Fruit fly (Drosophila melanogaster) whole organism, prepupa: ENCODE results near the gene CtsB.
A peak's percentile ranks its signal among the peaks of the same experiment; 100 is the strongest.

Experiments
- Blimp-1 ChIP-seq: fragments of 200-800 bp; sonication (Bioruptor generic); optimal IDR thresholded peaks from 3 replicates; lab custom pipeline; 2017; ENCODE audit warnings: missing biosample characterization, missing genetic modification characterization, mild to moderate bottlenecking, moderate library complexity, missing genetic modification reagents
- CG10631 ChIP-seq: fragments of 200-800 bp; sonication (Bioruptor generic); optimal IDR thresholded peaks from 2 replicates; lab custom pipeline; 2016; ENCODE audit warnings: missing biosample characterization, missing genetic modification characterization
- CG1621 ChIP-seq: fragments of 200-800 bp; sonication (Bioruptor generic); optimal IDR thresholded peaks from 3 replicates; lab custom pipeline; 2018; ENCODE audit warnings: missing biosample characterization, mild to moderate bottlenecking, missing genetic modification characterization
- CG16779 ChIP-seq: fragments of 200-800 bp; sonication (Bioruptor generic); optimal IDR thresholded peaks from 3 replicates; lab custom pipeline; 2017; ENCODE audit warnings: missing biosample characterization, mild to moderate bottlenecking, missing genetic modification characterization
- CG3032 ChIP-seq: fragments of 200-800 bp; optimal IDR thresholded peaks from 2 replicates; lab custom pipeline; 2019; ENCODE audit warnings: missing biosample characterization, mild to moderate bottlenecking, missing genetic modification characterization, moderate library complexity
- CG32006 ChIP-seq: fragments of 200-800 bp; sonication (Bioruptor generic); optimal IDR thresholded peaks from 3 replicates; lab custom pipeline; 2017; ENCODE audit warnings: missing biosample characterization, mild to moderate bottlenecking, missing genetic modification characterization
- CG3919 ChIP-seq: fragments of 200-800 bp; sonication (Bioruptor generic); optimal IDR thresholded peaks from 3 replicates; lab custom pipeline; 2016; ENCODE audit warnings: missing biosample characterization, missing genetic modification characterization
- CG6163 ChIP-seq: fragments of 200-800 bp; sonication (Bioruptor generic); IDR thresholded peaks from 3 replicates; pipeline ENCODE4 v1.3.6; 2022; ENCODE audit warnings: missing biosample characterization, missing genetic modification characterization
- CG6276 ChIP-seq: fragments of 200-800 bp; sonication (Bioruptor generic); optimal IDR thresholded peaks from 2 replicates; lab custom pipeline; 2017; ENCODE audit warnings: missing biosample characterization, mild to moderate bottlenecking, missing genetic modification characterization
- CG6792 ChIP-seq: fragments of 200-800 bp; sonication (Bioruptor generic); optimal IDR thresholded peaks from 3 replicates; lab custom pipeline; 2016; ENCODE audit warnings: missing biosample characterization, missing genetic modification characterization
- CG6808 ChIP-seq: fragments of 200-800 bp; sonication (Bioruptor generic); optimal IDR thresholded peaks from 3 replicates; lab custom pipeline; 2017; ENCODE audit warnings: missing biosample characterization, missing genetic modification characterization, mild to moderate bottlenecking, moderate library complexity, missing genetic modification reagents
- CG6854 ChIP-seq: fragments of 200-800 bp; sonication (Bioruptor generic); optimal IDR thresholded peaks from 2 replicates; lab custom pipeline; 2017; ENCODE audit warnings: missing biosample characterization, mild to moderate bottlenecking, missing genetic modification characterization
- CG8119 ChIP-seq: fragments of 200-800 bp; sonication (Bioruptor generic); IDR thresholded peaks from 3 replicates; pipeline ENCODE4 v1.3.6; 2022; ENCODE audit warnings: missing biosample characterization, missing genetic modification characterization
- CG8319 ChIP-seq: fragments of 200-800 bp; sonication (Bioruptor generic); optimal IDR thresholded peaks from 3 replicates; lab custom pipeline; 2016; ENCODE audit warnings: missing biosample characterization, missing genetic modification characterization
- CG9139 ChIP-seq: fragments of 200-800 bp; sonication (Bioruptor generic); optimal IDR thresholded peaks from 3 replicates; lab custom pipeline; 2017; ENCODE audit warnings: missing biosample characterization, mild to moderate bottlenecking, missing genetic modification characterization
- Eip78C ChIP-seq: fragments of 200-800 bp; sonication (Bioruptor generic); peaks from one replicate; lab custom pipeline; 2016; ENCODE audit warnings: missing biosample characterization, missing genetic modification characterization
- Ets21C ChIP-seq: fragments of 200-800 bp; sonication (Bioruptor generic); optimal IDR thresholded peaks from 3 replicates; lab custom pipeline; 2016; ENCODE audit warnings: missing biosample characterization, missing genetic modification characterization
- Ets96B ChIP-seq: fragments of 200-800 bp; optimal IDR thresholded peaks from 2 replicates; lab custom pipeline; 2019; ENCODE audit warnings: missing biosample characterization, mild to moderate bottlenecking, missing genetic modification characterization, moderate library complexity
- Gug ChIP-seq: fragments of 200-800 bp; sonication (Bioruptor generic); IDR thresholded peaks from 2 replicates; pipeline ENCODE4 v1.3.6; 2022; ENCODE audit warnings: missing biosample characterization, missing genetic modification characterization
- Hr39 ChIP-seq: fragments of 200-800 bp; sonication (Bioruptor generic); optimal IDR thresholded peaks from 2 replicates; lab custom pipeline; 2016; ENCODE audit warnings: missing biosample characterization, missing genetic modification characterization
- Lpt ChIP-seq: fragments of 200-800 bp; sonication (Bioruptor generic); optimal IDR thresholded peaks from 3 replicates; lab custom pipeline; 2016; ENCODE audit warnings: missing biosample characterization, missing genetic modification characterization
- OdsH ChIP-seq: fragments of 200-800 bp; sonication (Bioruptor generic); optimal IDR thresholded peaks from 3 replicates; lab custom pipeline; 2016; ENCODE audit warnings: missing biosample characterization, missing genetic modification characterization
- Sox14 ChIP-seq: fragments of 200-800 bp; sonication (Bioruptor generic); optimal IDR thresholded peaks from 3 replicates; lab custom pipeline; 2016; ENCODE audit warnings: missing biosample characterization, missing genetic modification characterization
- Sox15 ChIP-seq: fragments of 200-800 bp; sonication (Bioruptor generic); optimal IDR thresholded peaks from 3 replicates; lab custom pipeline; 2016; ENCODE audit warnings: missing biosample characterization, missing genetic modification characterization
- achi ChIP-seq: fragments of 200-800 bp; sonication (Bioruptor generic); optimal IDR thresholded peaks from 3 replicates; lab custom pipeline; 2016; ENCODE audit warnings: missing biosample characterization, missing genetic modification characterization
- acj6 ChIP-seq: fragments of 200-800 bp; sonication (Bioruptor generic); optimal IDR thresholded peaks from 3 replicates; lab custom pipeline; 2016; ENCODE audit warnings: missing biosample characterization, missing genetic modification characterization
- cyc ChIP-seq: fragments of 200-800 bp; sonication (Bioruptor generic); optimal IDR thresholded peaks from 3 replicates; lab custom pipeline; 2016; ENCODE audit warnings: missing biosample characterization, missing genetic modification characterization
- dac ChIP-seq: fragments of 200-800 bp; sonication (Bioruptor generic); optimal IDR thresholded peaks from 2 replicates; lab custom pipeline; 2017; ENCODE audit warnings: missing biosample characterization, mild to moderate bottlenecking, missing genetic modification characterization
- dsx ChIP-seq: fragments of 200-800 bp; optimal IDR thresholded peaks from 3 replicates; lab custom pipeline; 2019; ENCODE audit warnings: missing biosample characterization, mild to moderate bottlenecking, missing genetic modification characterization, moderate library complexity; ENCODE audit not compliant: poor library complexity, severe bottlenecking
- eg ChIP-seq: fragments of 200-800 bp; sonication (Bioruptor generic); IDR thresholded peaks from 3 replicates; pipeline ENCODE4 v1.3.6; 2022; ENCODE audit warnings: missing biosample characterization, missing genetic modification characterization
- esn ChIP-seq: fragments of 200-800 bp; sonication (Bioruptor generic); optimal IDR thresholded peaks from 2 replicates; lab custom pipeline; 2016; ENCODE audit warnings: missing biosample characterization, mild to moderate bottlenecking, missing genetic modification characterization, moderate library complexity
- fd59A ChIP-seq: fragments of 200-800 bp; sonication (Bioruptor generic); optimal IDR thresholded peaks from 2 replicates; lab custom pipeline; 2017; ENCODE audit warnings: missing biosample characterization, mild to moderate bottlenecking, missing genetic modification characterization, missing genetic modification reagents
- lz ChIP-seq: fragments of 200-800 bp; sonication (Bioruptor generic); optimal IDR thresholded peaks from 3 replicates; lab custom pipeline; 2016; ENCODE audit warnings: missing biosample characterization, missing genetic modification characterization
- net ChIP-seq: fragments of 200-800 bp; sonication (Bioruptor generic); optimal IDR thresholded peaks from 3 replicates; lab custom pipeline; 2016; ENCODE audit warnings: missing biosample characterization, missing genetic modification characterization
- pdm3 ChIP-seq: fragments of 200-800 bp; sonication (Bioruptor generic); optimal IDR thresholded peaks from 3 replicates; lab custom pipeline; 2016; ENCODE audit warnings: missing biosample characterization, missing genetic modification characterization
- salr ChIP-seq, 2 experiments: fragments of 200-800 bp; sonication (Bioruptor generic); optimal IDR thresholded peaks; 3 replicates each; lab custom pipeline; 2016 to 2018; ENCODE audit warnings: missing biosample characterization in 2 of 2, missing genetic modification characterization in 2 of 2, mild to moderate bottlenecking in 1 of 2
- ss ChIP-seq, 2 experiments: fragments of 200-800 bp; sonication (Bioruptor generic); optimal IDR thresholded peaks; 2 replicates in 1 of 2; 3 replicates in 1 of 2; lab custom pipeline; 2017 to 2018; ENCODE audit warnings: mild to moderate bottlenecking in 2 of 2, missing biosample characterization in 2 of 2, missing genetic modification characterization in 2 of 2, moderate library complexity in 1 of 2
- svp ChIP-seq: fragments of 200-800 bp; sonication (Bioruptor generic); peaks from one replicate; lab custom pipeline; 2016; ENCODE audit warnings: missing biosample characterization, missing genetic modification characterization
- vri ChIP-seq: fragments of 200-800 bp; sonication (Bioruptor generic); optimal IDR thresholded peaks from 3 replicates; lab custom pipeline; 2016; ENCODE audit warnings: missing biosample characterization, mild to moderate bottlenecking, missing genetic modification characterization

CtsB gene

DNA sequence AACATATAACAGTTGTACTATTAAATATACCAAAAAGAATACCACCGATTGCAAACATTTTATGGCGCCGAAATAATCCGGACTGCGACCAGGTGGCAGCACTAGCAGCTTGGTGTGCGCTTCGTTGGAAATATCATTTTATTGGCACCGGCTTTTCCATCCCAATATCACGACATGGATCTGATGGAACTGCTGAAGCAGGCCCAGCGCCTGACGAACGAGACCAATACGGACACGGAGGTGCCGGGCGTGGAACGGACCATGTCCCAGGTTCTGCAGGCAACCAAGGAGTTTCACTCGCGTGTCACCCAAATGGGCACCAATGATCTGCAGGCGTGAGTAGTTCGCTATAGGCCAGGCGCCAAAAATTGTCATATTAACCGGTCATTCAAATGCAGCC lies 40.8 kb upstream of the CtsB start, which contains the start of gene Nup93-1:
TSS of gene Nup93-1 (plus strand) at position 74 of the 400 bp plus-strand sequence.
- TF ChIP-seq Ets21C (GFP tag; lab: Kevin White, UChicago) (no peak), CG6163 (GFP tag; lab: Robert Waterston, UW) (no peak), OdsH (GFP tag; lab: Kevin White, UChicago) (no peak), dac (GFP tag; lab: Kevin White, UChicago) (no peak), CG3919 (GFP tag; lab: Kevin White, UChicago) (no peak), CG8319 (GFP tag; lab: Kevin White, UChicago) (no peak), salr (GFP tag; optimal IDR thresholded peaks at IDR 0.05; lab: Kevin White, UChicago) (no peak), lz (GFP tag; lab: Kevin White, UChicago) (no peak)

dm6 chrX:13821775-13822493 lies 40.0 kb upstream of the CtsB start, which contains the start of gene Clic:
Gene Clic (minus strand): TSS chrX:13822307.
- no peak for TF ChIP-seq CG8319 (GFP tag; lab: Kevin White, UChicago)
- TF ChIP-seq Hr39 (GFP tag; lab: Kevin White, UChicago), result no peak
- TF ChIP-seq esn (GFP tag; lab: Kevin White, UChicago), result peak; percentile 39
- TF ChIP-seq ss (GFP tag; optimal IDR thresholded peaks at IDR 0.05; lab: Kevin White, UChicago), result peak in 1 of 2 experiments; percentile 65
- no peak for TF ChIP-seq CG10631 (GFP tag; lab: Kevin White, UChicago)
- TF ChIP-seq Sox14 (GFP tag; lab: Kevin White, UChicago), result peak; percentile 45
- TF ChIP-seq fd59A (GFP tag; lab: Kevin White, UChicago), result no peak
- peak; percentile 66 for TF ChIP-seq Eip78C
- TF ChIP-seq Gug, result no peak
- TF ChIP-seq CG3919 (GFP tag; lab: Kevin White, UChicago), result no peak
- peak; percentile 58; the same call in 1 of the 3 replicates for TF ChIP-seq eg (GFP tag; lab: Robert Waterston, UW)
- peak; percentile 43 for TF ChIP-seq CG1621 (tag; lab: Kevin White, UChicago)
- no peak for TF ChIP-seq Blimp-1 (GFP tag; lab: Kevin White, UChicago)
- peak; percentile 13 for TF ChIP-seq dsx (GFP tag; lab: Kevin White, UChicago)
- TF ChIP-seq CG6854 (GFP tag; lab: Kevin White, UChicago), result peak; percentile 73
- TF ChIP-seq CG6163 (GFP tag; lab: Robert Waterston, UW), result peak; percentile 29; the same call in 1 of the 3 replicates
- peak; percentile 13 for TF ChIP-seq CG6792 (GFP tag; lab: Kevin White, UChicago)
- TF ChIP-seq Ets96B, result no peak
- TF ChIP-seq vri, result peak; percentile 58
- TF ChIP-seq CG8119 (GFP tag; lab: Robert Waterston, UW), result 0 out of 3 replicates have a peak, but pooled peaks have one; percentile 13
- TF ChIP-seq cyc (GFP tag; lab: Kevin White, UChicago), result no peak

DNA sequence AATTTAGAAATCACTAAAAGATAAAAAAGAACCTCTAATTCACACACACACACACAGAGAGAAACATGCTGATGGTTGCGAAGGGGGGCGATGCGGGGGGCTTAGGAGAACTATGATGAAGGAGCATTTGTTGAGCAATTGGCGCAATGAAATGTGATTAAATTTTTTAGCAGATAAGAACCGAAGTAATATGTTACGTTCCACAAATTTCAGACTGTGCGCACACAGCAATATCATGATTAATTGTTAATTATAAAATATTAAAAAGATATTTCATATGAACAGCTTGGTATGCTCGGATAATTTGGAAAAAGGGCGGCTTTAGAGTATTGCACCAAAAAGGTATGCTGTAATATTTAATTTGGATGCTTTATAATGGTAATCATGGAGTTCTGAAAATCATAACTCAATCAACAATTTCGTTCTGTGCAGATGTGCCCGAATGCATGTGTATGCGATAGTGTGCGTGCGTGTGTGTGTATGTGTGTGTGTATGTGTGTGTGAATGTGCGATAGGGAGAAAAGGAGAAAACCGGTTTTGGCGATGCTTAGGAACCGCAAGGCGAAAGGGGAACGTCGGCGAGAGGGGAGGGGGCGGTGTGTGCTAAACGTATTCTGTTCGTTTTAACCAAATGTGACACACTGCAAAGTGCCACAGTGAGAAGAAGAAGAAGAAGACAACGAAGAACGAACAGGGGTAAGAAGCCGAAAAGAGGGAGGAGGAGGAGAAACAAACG lies 39.2 kb upstream of the CtsB start:
- no peak for TF ChIP-seq fd59A (GFP tag; lab: Kevin White, UChicago)
- TF ChIP-seq achi (GFP tag; lab: Kevin White, UChicago), result peak; percentile 15
- TF ChIP-seq CG6276 (GFP tag; lab: Kevin White, UChicago), result no peak
- TF ChIP-seq CG32006 (GFP tag; lab: Kevin White, UChicago), result peak; percentile 50
- TF ChIP-seq ss (GFP tag; optimal IDR thresholded peaks at IDR 0.05; lab: Kevin White, UChicago), result no peak
- peak; percentile 10 for TF ChIP-seq acj6 (GFP tag; lab: Kevin White, UChicago)
- TF ChIP-seq CG10631 (GFP tag; lab: Kevin White, UChicago), result peak; percentile 21
- no peak for TF ChIP-seq OdsH (GFP tag; lab: Kevin White, UChicago)
- no peak for TF ChIP-seq svp
- TF ChIP-seq CG6808 (GFP tag; lab: Kevin White, UChicago), result no peak
- TF ChIP-seq CG16779 (tag; lab: Kevin White, UChicago), result no peak
- no peak for TF ChIP-seq dac (GFP tag; lab: Kevin White, UChicago)
- TF ChIP-seq net, result no peak
- TF ChIP-seq Lpt (GFP tag; lab: Kevin White, UChicago), result peak; percentile 35
- TF ChIP-seq lz (GFP tag; lab: Kevin White, UChicago), result no peak
- no peak for TF ChIP-seq salr (GFP tag; optimal IDR thresholded peaks at IDR 0.05; lab: Kevin White, UChicago)
- peak; percentile 3 for TF ChIP-seq CG3032 (tag; lab: Kevin White, UChicago)
- TF ChIP-seq eg (GFP tag; lab: Robert Waterston, UW), result 0 out of 3 replicates have a peak, but pooled peaks have one; percentile 10
- TF ChIP-seq Eip78C, result peak; percentile 85
- TF ChIP-seq pdm3 (GFP tag; lab: Kevin White, UChicago), result no peak
- TF ChIP-seq Sox15 (GFP tag; lab: Kevin White, UChicago), result no peak
- TF ChIP-seq CG9139 (GFP tag; lab: Kevin White, UChicago), result no peak
- no peak for TF ChIP-seq Sox14 (GFP tag; lab: Kevin White, UChicago)
- peak; percentile 21; the same call in 1 of the 3 replicates for TF ChIP-seq CG8119 (GFP tag; lab: Robert Waterston, UW)
- TF ChIP-seq, all 60 proteins: peak for 9
